Worm (Caenorhabditis elegans): ENCODE measurements around the gene sdz-32.

DNA sequence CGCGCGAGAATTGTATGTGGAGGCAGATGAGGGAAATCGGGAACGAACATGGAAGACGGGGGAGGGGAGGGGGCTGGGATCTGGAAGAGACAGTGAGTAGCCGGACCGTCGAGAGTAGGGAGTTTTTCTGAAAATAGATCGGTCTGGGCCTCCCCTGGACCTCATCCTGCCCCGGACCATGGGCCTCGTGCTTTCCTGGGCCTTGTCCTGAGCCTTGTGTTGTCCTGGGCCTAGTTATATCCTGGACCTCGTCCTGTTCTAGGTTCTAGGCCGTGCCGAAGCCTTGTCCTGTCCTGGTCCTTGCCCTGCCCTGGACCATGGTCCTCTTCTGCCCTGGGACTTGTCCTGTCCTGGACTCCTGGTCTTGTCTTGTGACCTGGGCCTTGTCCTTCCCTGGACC lies 36.5 kb upstream of the sdz-32 start:
- TF ChIP-seq snpc-4 (GFP tag; optimal IDR thresholded peaks at IDR 0.05) (no peak), snpc-4 (tag; optimal IDR thresholded peaks at IDR 0.05) (no peak), nfyb-1 (GFP tag; IDR thresholded peaks at IDR 0.05) (no peak), unc-130 (GFP tag; optimal IDR thresholded peaks at IDR 0.05) (no peak), tbp1 (GFP tag; optimal IDR thresholded peaks at IDR 0.05) (no peak)
